Fruit fly (Drosophila melanogaster): ENCODE data around the gene CG9386.
A peak's percentile ranks its signal among the peaks of the same experiment; 100 is the strongest.

The CG9386 gene

dm6 chr3R:9504355-9504754 lies 50.9 kb downstream of the CG9386 start, which contains the start of gene CG8149 (continued):
- TF ChIP-seq CG15073 (GFP tag; optimal IDR thresholded peaks at IDR 0.05) (no peak), ci (GFP tag; IDR thresholded peaks at IDR 0.05) (no peak; the same call in 2 of the 3 replicates), CG13424 (tag; optimal IDR thresholded peaks at IDR 0.05) (peak; percentile 44), Dref (GFP tag; IDR thresholded peaks at IDR 0.05) (peak; percentile 82), CG15514 (GFP tag; optimal IDR thresholded peaks at IDR 0.05) (peak; percentile 73), schlank (tag; optimal IDR thresholded peaks at IDR 0.05) (no peak), CG12299 (tag; optimal IDR thresholded peaks at IDR 0.05) (peak; percentile 35), HLH54F (GFP tag; optimal IDR thresholded peaks at IDR 0.05) (no peak), CG10979 (tag; optimal IDR thresholded peaks at IDR 0.05) (peak; percentile 19), CG32532 (GFP tag; IDR thresholded peaks at IDR 0.05) (no peak), dmrt11E (tag; optimal IDR thresholded peaks at IDR 0.05) (peak; percentile 31), lov (optimal IDR thresholded peaks at IDR 0.05) (no peak), lov (GFP tag; IDR thresholded peaks at IDR 0.05) (no peak), CG42726 (GFP tag; IDR thresholded peaks at IDR 0.05; ENCODE audit: partially characterized antibody) (peak; percentile 81; the same call in 1 of the 2 replicates), Vsx1 (GFP tag; optimal IDR thresholded peaks at IDR 0.05) (peak; percentile 69), CG1647 (GFP tag; optimal IDR thresholded peaks at IDR 0.05) (no peak), CG13894 (tag; optimal IDR thresholded peaks at IDR 0.05) (peak; percentile 47), CG17912 (GFP tag; optimal IDR thresholded peaks at IDR 0.05) (no peak), grn (GFP tag; optimal IDR thresholded peaks at IDR 0.05) (peak; percentile 90), CG2120 (GFP tag; optimal IDR thresholded peaks at IDR 0.05) (peak; percentile 55), vnd (GFP tag; IDR thresholded peaks at IDR 0.05; ENCODE audit: partially characterized antibody) (peak; percentile 93), Opbp (GFP tag; IDR thresholded peaks at IDR 0.05; ENCODE audit: partially characterized antibody) (peak; percentile 77; the same call in 2 of the 3 replicates), bab2 (GFP tag; optimal IDR thresholded peaks at IDR 0.05) (peak; percentile 33), CG10565 (GFP tag; optimal IDR thresholded peaks at IDR 0.05) (no peak), ham (GFP tag; IDR thresholded peaks at IDR 0.05) (no peak), CG4617 (GFP tag; optimal IDR thresholded peaks at IDR 0.05; ENCODE audit: borderline replicate concordance) (peak; percentile 43), CG1233 (GFP tag; optimal IDR thresholded peaks at IDR 0.05) (peak; percentile 18), CG34224 (GFP tag; IDR thresholded peaks at IDR 0.05; ENCODE audit: partially characterized antibody) (peak; percentile 88), exex (tag; optimal IDR thresholded peaks at IDR 0.05) (peak; percentile 59), zen2 (GFP tag; IDR thresholded peaks at IDR 0.05; ENCODE audit: partially characterized antibody) (peak; percentile 95), cg (GFP tag; optimal IDR thresholded peaks at IDR 0.05) (peak; percentile 15), CG13287 (GFP tag; IDR thresholded peaks at IDR 0.05; ENCODE audit: partially characterized antibody) (peak; percentile 98), tin (GFP tag; optimal IDR thresholded peaks at IDR 0.05) (no peak), gcm (GFP tag; optimal IDR thresholded peaks at IDR 0.05) (no peak), MBD-R2 (GFP tag; IDR thresholded peaks at IDR 0.05) (peak; percentile 75), amos (GFP tag; IDR thresholded peaks at IDR 0.05; ENCODE audit: partially characterized antibody) (peak; percentile 86), lbe (GFP tag; optimal IDR thresholded peaks at IDR 0.05) (peak; percentile 70), BtbVII (GFP tag; optimal IDR thresholded peaks at IDR 0.05) (no peak), bowl (GFP tag; IDR thresholded peaks at IDR 0.05) (no peak), Chrac-16 (GFP tag; optimal IDR thresholded peaks at IDR 0.05) (no peak), gro (GFP tag; optimal IDR thresholded peaks at IDR 0.05) (peak; percentile 36), CG17829 (tag; optimal IDR thresholded peaks at IDR 0.05) (peak; percentile 22), Antp (GFP tag; optimal IDR thresholded peaks at IDR 0.05) (no peak), bbx (GFP tag; IDR thresholded peaks at IDR 0.05; ENCODE audit: partially characterized antibody) (peak; percentile 93), Rfx (GFP tag; IDR thresholded peaks at IDR 0.05) (peak; percentile 20; the same call in 1 of the 2 replicates), CG12104 (GFP tag; optimal IDR thresholded peaks at IDR 0.05) (no peak), CTCF (GFP tag; optimal IDR thresholded peaks at IDR 0.05) (peak; percentile 16), row (GFP tag; IDR thresholded peaks at IDR 0.05) (peak; percentile 60), CG10147 (GFP tag; optimal IDR thresholded peaks at IDR 0.05) (peak; percentile 33), CG7745 (tag; optimal IDR thresholded peaks at IDR 0.05) (peak; percentile 19), gfzf (GFP tag; optimal IDR thresholded peaks at IDR 0.05) (peak; percentile 59)

Data from whole organism, embryonic.